Worm (Caenorhabditis elegans): Measurements from ENCODE around the gene cyp-29A2.

Gene cyp-29A2

ce11 chrV:11223698-11224097 is 6.3 kb downstream of the cyp-29A2 start:
- TF ChIP-seq duxl-1 (tag; optimal IDR thresholded peaks at IDR 0.05; ENCODE audit: poor library complexity) = no peak
- no peak for TF ChIP-seq aha-1 (tag)
- peak in 1 of 2 experiments; percentile 91 for TF ChIP-seq unc-62 (GFP tag; optimal IDR thresholded peaks at IDR 0.05 in 1 of 2)
- TF ChIP-seq unc-62 (tag; optimal IDR thresholded peaks at IDR 0.05) = no peak
- TF ChIP-seq nhr-102 (tag; optimal IDR thresholded peaks at IDR 0.05) = no peak

DNA sequence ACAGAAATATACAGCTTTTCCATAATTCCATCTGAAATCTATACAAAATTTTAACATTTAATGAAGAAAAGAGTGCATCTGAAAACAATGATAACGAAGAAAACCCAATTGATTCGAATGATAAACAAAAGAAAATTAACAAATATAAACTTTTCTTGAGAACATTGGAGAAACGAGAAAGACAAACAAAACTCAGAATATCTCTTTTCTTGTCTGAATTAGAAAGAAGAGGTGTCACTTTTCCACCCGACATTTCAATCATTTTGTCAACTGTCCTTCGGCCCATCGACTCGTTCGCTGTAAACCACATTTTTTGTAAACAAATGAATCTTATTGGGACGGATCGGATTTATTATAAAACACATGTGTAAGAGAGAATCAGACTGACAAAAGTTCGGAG is 8.6 kb downstream of the cyp-29A2 start, which contains the start of gene bgal-1:
bgal-1 (minus strand) TSS at position 38 of the 400 bp plus-strand sequence.
- TF ChIP-seq F10B5.3 (tag; optimal IDR thresholded peaks at IDR 0.05) = peak; percentile 4
- TF ChIP-seq saeg-2 (GFP tag; IDR thresholded peaks at IDR 0.05) = no peak
- peak; percentile 92 for TF ChIP-seq ama-1 (optimal IDR thresholded peaks at IDR 0.05)
- TF ChIP-seq pqm-1 (tag; optimal IDR thresholded peaks at IDR 0.05) = no peak
- TF ChIP-seq hlh-30 (tag; optimal IDR thresholded peaks at IDR 0.05; ENCODE audit: insufficient read depth) = peak; percentile 4
- no peak for TF ChIP-seq T20F7.1 (GFP tag; optimal IDR thresholded peaks at IDR 0.05)
- TF ChIP-seq F37D6.2 (tag; optimal IDR thresholded peaks at IDR 0.05) = no peak
- no peak for TF ChIP-seq nhr-41 (GFP tag; IDR thresholded peaks at IDR 0.05)
- no peak for TF ChIP-seq nhr-76 (tag; optimal IDR thresholded peaks at IDR 0.05)
- peak in 1 of 2 experiments; percentile 55 for TF ChIP-seq lsy-2 (tag; optimal IDR thresholded peaks at IDR 0.05)
- no peak for TF ChIP-seq nhr-10 (tag; optimal IDR thresholded peaks at IDR 0.05)
- no peak; the same call in 1 of the 2 replicates for TF ChIP-seq T26A8.4 (GFP tag; IDR thresholded peaks at IDR 0.05)
- TF ChIP-seq R02D3.7 (tag; optimal IDR thresholded peaks at IDR 0.05) = no peak
- no peak for TF ChIP-seq snpc-4 (tag; optimal IDR thresholded peaks at IDR 0.05)
- TF ChIP-seq arid-1 (GFP tag; conservative IDR thresholded peaks at IDR 0.05) = no peak
- TF ChIP-seq php-3 (GFP tag; IDR thresholded peaks at IDR 0.05) = no peak
- TF ChIP-seq dmd-9 (GFP tag; IDR thresholded peaks at IDR 0.05) = no peak
- TF ChIP-seq hlh-11 (tag; optimal IDR thresholded peaks at IDR 0.05) = peak; percentile 13
- no peak for TF ChIP-seq nhr-111 (GFP tag; optimal IDR thresholded peaks at IDR 0.05)
- no peak for TF ChIP-seq mes-2 (tag; optimal IDR thresholded peaks at IDR 0.05; ENCODE audit: poor library complexity, severe bottlenecking)
- TF ChIP-seq jun-1 (tag; optimal IDR thresholded peaks at IDR 0.05) = no peak
- no peak for TF ChIP-seq ZK337.2 (GFP tag; IDR thresholded peaks at IDR 0.05)
- no peak for TF ChIP-seq nhr-77 (tag; optimal IDR thresholded peaks at IDR 0.05)
- peak; percentile 6; the same call in 1 of the 2 replicates for TF ChIP-seq pha-4 (GFP tag; IDR thresholded peaks at IDR 0.05)
- TF ChIP-seq pha-4 (tag; optimal IDR thresholded peaks at IDR 0.05) = no peak
- peak; percentile 43 for TF ChIP-seq dve-1 (tag; optimal IDR thresholded peaks at IDR 0.05; ENCODE audit: insufficient read depth)
- TF ChIP-seq lir-3 (tag; optimal IDR thresholded peaks at IDR 0.05) = no peak
- no peak for TF ChIP-seq zfp-2 (tag; optimal IDR thresholded peaks at IDR 0.05)
- no peak for TF ChIP-seq hif-1 (tag; optimal IDR thresholded peaks at IDR 0.05)
- peak; percentile 53 for TF ChIP-seq mep-1 (tag; optimal IDR thresholded peaks at IDR 0.05)
- peak in 1 of 2 experiments; percentile 72 for TF ChIP-seq daf-16 (GFP tag; optimal IDR thresholded peaks at IDR 0.05)
- peak; percentile 28 for TF ChIP-seq daf-16 (tag; optimal IDR thresholded peaks at IDR 0.05)
- no peak for TF ChIP-seq nhr-237 (tag; optimal IDR thresholded peaks at IDR 0.05)
- no peak for TF ChIP-seq spr-3 (GFP tag; optimal IDR thresholded peaks at IDR 0.05)
- no peak for TF ChIP-seq daf-12 (tag; optimal IDR thresholded peaks at IDR 0.05)
- no peak for TF ChIP-seq ctbp-1 (GFP tag; IDR thresholded peaks at IDR 0.05)
- TF ChIP-seq zfp-3 (GFP tag; conservative IDR thresholded peaks at IDR 0.05) = no peak
- TF ChIP-seq mdl-1 (tag; optimal IDR thresholded peaks at IDR 0.05) = no peak
- no peak for TF ChIP-seq nhr-48 (tag; optimal IDR thresholded peaks at IDR 0.05)
- TF ChIP-seq zip-2 (tag; optimal IDR thresholded peaks at IDR 0.05) = no peak
- TF ChIP-seq ces-1 (GFP tag; optimal IDR thresholded peaks at IDR 0.05) = no peak
- no peak for TF ChIP-seq dmd-6 (GFP tag; IDR thresholded peaks at IDR 0.05)
- no peak for TF ChIP-seq unc-130 (GFP tag; optimal IDR thresholded peaks at IDR 0.05)
- TF ChIP-seq attf-4 (tag; optimal IDR thresholded peaks at IDR 0.05) = no peak
